Worm (Caenorhabditis elegans) whole organism, L1 larva: ENCODE data around the gene C24D10.4.

ENCODE experiments used
- F16B12.6 ChIP-seq: fragments of 150-350 bp; optimal IDR thresholded peaks from 2 replicates; lab custom pipeline; 2014; ENCODE audit warnings: missing biosample characterization, missing genetic modification characterization
- Y116A8C.19 ChIP-seq: sonication (generic microtip); optimal IDR thresholded peaks from 2 replicates; lab custom pipeline; 2016; ENCODE audit warnings: missing compliant biosample characterization, missing genetic modification characterization, borderline replicate concordance
- alr-1 ChIP-seq: fragments of 200-800 bp; sonication (Bioruptor generic); optimal IDR thresholded peaks from 2 replicates; lab custom pipeline; 2018; ENCODE audit warnings: borderline replicate concordance, mild to moderate bottlenecking, missing genetic modification characterization, missing compliant biosample characterization
- ceh-63 ChIP-seq: fragments of 200-800 bp; sonication (Bioruptor generic); optimal IDR thresholded peaks from 2 replicates; lab custom pipeline; 2018; ENCODE audit warnings: mild to moderate bottlenecking, missing genetic modification characterization, missing compliant biosample characterization
- ceh-8 ChIP-seq: fragments of 200-800 bp; sonication (Bioruptor generic); optimal IDR thresholded peaks from 2 replicates; lab custom pipeline; 2018; ENCODE audit warnings: mild to moderate bottlenecking, missing genetic modification characterization, moderate library complexity, missing compliant biosample characterization
- ceh-82 ChIP-seq, 3 experiments: fragments of 150-350 bp in 1 of 3; sonication (generic microtip) in 2 of 3; optimal IDR thresholded peaks; 2 replicates each; lab custom pipeline; 2014 to 2017; ENCODE audit warnings: missing biosample characterization in 3 of 3, missing genetic modification characterization in 3 of 3
- ceh-88 ChIP-seq: fragments of 200-800 bp; sonication (Bioruptor generic); IDR thresholded peaks from 2 replicates; pipeline ENCODE4 v1.3.6; 2022; ENCODE audit warnings: missing genetic modification characterization, missing compliant biosample characterization
- dsc-1 ChIP-seq: sonication (generic microtip); optimal IDR thresholded peaks from 2 replicates; lab custom pipeline; 2016; ENCODE audit warnings: mild to moderate bottlenecking, missing genetic modification characterization, missing compliant biosample characterization
- efl-1 ChIP-seq, 4 experiments: fragments of 150-350 bp; optimal IDR thresholded peaks in 3 of 4; peaks in 1 of 4; 1 replicate in 1 of 4; 2 replicates in 3 of 4; lab custom pipeline; 2014; ENCODE audit warnings: missing biosample characterization in 2 of 4, missing genetic modification characterization in 2 of 4, missing genetic modification reagents in 2 of 4
- efl-3 ChIP-seq: fragments of 200-800 bp; sonication (Bioruptor generic); optimal IDR thresholded peaks from 2 replicates; lab custom pipeline; 2018; ENCODE audit warnings: mild to moderate bottlenecking, missing genetic modification characterization, missing compliant biosample characterization
- fkh-10 ChIP-seq: sonication (generic microtip); optimal IDR thresholded peaks from 2 replicates; lab custom pipeline; 2017; ENCODE audit warnings: missing biosample characterization, missing genetic modification reagents, missing genetic modification characterization
- fkh-4 ChIP-seq: sonication (generic microtip); optimal IDR thresholded peaks from 2 replicates; lab custom pipeline; 2016; ENCODE audit warnings: missing compliant biosample characterization, missing genetic modification characterization, borderline replicate concordance
- fos-1 ChIP-seq: fragments of 150-350 bp; optimal IDR thresholded peaks from 2 replicates; lab custom pipeline; 2014; ENCODE audit warnings: missing biosample characterization, missing genetic modification characterization
- hlh-17 ChIP-seq: fragments of 200-800 bp; sonication (Bioruptor generic); optimal IDR thresholded peaks from 2 replicates; lab custom pipeline; 2018; ENCODE audit warnings: missing genetic modification characterization, mild to moderate bottlenecking, missing compliant biosample characterization, moderate library complexity, borderline replicate concordance
- irx-1 ChIP-seq: sonication (generic microtip); optimal IDR thresholded peaks from 2 replicates; lab custom pipeline; 2016; ENCODE audit warnings: missing genetic modification characterization, missing compliant biosample characterization
- jun-1 ChIP-seq: fragments of 150-350 bp; optimal IDR thresholded peaks from 2 replicates; lab custom pipeline; 2014; ENCODE audit warnings: missing biosample characterization, missing genetic modification reagents, missing genetic modification characterization
- lin-13 ChIP-seq: fragments of 150-350 bp; optimal IDR thresholded peaks from 2 replicates; lab custom pipeline; 2014; ENCODE audit warnings: missing biosample characterization, missing genetic modification reagents, missing genetic modification characterization
- lin-14 ChIP-seq: fragments of 200-800 bp; sonication (Bioruptor generic); optimal IDR thresholded peaks from 2 replicates; lab custom pipeline; 2018; ENCODE audit warnings: mild to moderate bottlenecking, missing genetic modification characterization, moderate library complexity, missing compliant biosample characterization
- lin-15B ChIP-seq: fragments of 150-350 bp; sonication (generic microtip); optimal IDR thresholded peaks from 3 replicates; lab custom pipeline; 2014; ENCODE audit warnings: missing biosample characterization, missing genetic modification characterization
- lin-35 ChIP-seq, 2 experiments: fragments of 150-350 bp; optimal IDR thresholded peaks; 2 replicates each; lab custom pipeline; 2014; ENCODE audit warnings: missing biosample characterization in 2 of 2, missing genetic modification characterization in 2 of 2, missing genetic modification reagents in 2 of 2
- lin-39 ChIP-seq: fragments of 150-350 bp; optimal IDR thresholded peaks from 2 replicates; lab custom pipeline; 2014; ENCODE audit warnings: missing biosample characterization, missing genetic modification reagents, missing genetic modification characterization
- lir-3 ChIP-seq: sonication (generic microtip); optimal IDR thresholded peaks from 2 replicates; lab custom pipeline; 2016; ENCODE audit warnings: mild to moderate bottlenecking, missing genetic modification characterization, moderate library complexity, missing compliant biosample characterization; ENCODE audit not compliant: poor library complexity
- lsy-2 ChIP-seq, 2 experiments: fragments of 150-350 bp; optimal IDR thresholded peaks; 2 replicates each; lab custom pipeline; 2014; ENCODE audit warnings: missing biosample characterization in 2 of 2, missing genetic modification characterization in 2 of 2
- mef-2 ChIP-seq: fragments of 150-350 bp; optimal IDR thresholded peaks from 2 replicates; lab custom pipeline; 2014; ENCODE audit warnings: missing biosample characterization, missing genetic modification characterization
- mep-1 ChIP-seq: fragments of 150-350 bp; optimal IDR thresholded peaks from 2 replicates; lab custom pipeline; 2014; ENCODE audit warnings: missing biosample characterization, missing genetic modification characterization
- nhr-11 ChIP-seq: fragments of 150-350 bp; optimal IDR thresholded peaks from 2 replicates; lab custom pipeline; 2014; ENCODE audit warnings: missing biosample characterization, missing genetic modification characterization
- nhr-20 ChIP-seq: sonication (generic microtip); optimal IDR thresholded peaks from 2 replicates; lab custom pipeline; 2016; ENCODE audit warnings: mild to moderate bottlenecking, missing genetic modification characterization, missing compliant biosample characterization
- nhr-71 ChIP-seq: sonication (generic microtip); optimal IDR thresholded peaks from 2 replicates; lab custom pipeline; 2016; ENCODE audit warnings: mild to moderate bottlenecking, missing genetic modification characterization, moderate library complexity, missing compliant biosample characterization
- nhr-76 ChIP-seq: sonication (generic microtip); optimal IDR thresholded peaks from 2 replicates; lab custom pipeline; 2017; ENCODE audit warnings: missing biosample characterization, missing genetic modification characterization
- nhr-77 ChIP-seq: fragments of 150-350 bp; optimal IDR thresholded peaks from 2 replicates; lab custom pipeline; 2014; ENCODE audit warnings: missing biosample characterization, missing genetic modification characterization
- nhr-85 ChIP-seq: sonication (generic microtip); peaks from one replicate; lab custom pipeline; 2016; ENCODE audit warnings: missing genetic modification characterization, inconsistent platforms, missing compliant biosample characterization
- pag-3 ChIP-seq: sonication (generic microtip); optimal IDR thresholded peaks from 2 replicates; lab custom pipeline; 2017; ENCODE audit warnings: missing genetic modification characterization, mild to moderate bottlenecking, missing compliant biosample characterization, antibody characterized with exemption, borderline replicate concordance; ENCODE audit not compliant: insufficient read depth
- pax-3 ChIP-seq: fragments of 200-800 bp; sonication (Bioruptor generic); optimal IDR thresholded peaks from 2 replicates; lab custom pipeline; 2018; ENCODE audit warnings: mild to moderate bottlenecking, missing genetic modification characterization, moderate library complexity, missing compliant biosample characterization
- skn-1 ChIP-seq: fragments of 150-350 bp; optimal IDR thresholded peaks from 2 replicates; lab custom pipeline; 2014; ENCODE audit warnings: missing biosample characterization, missing genetic modification characterization
- snu-23 ChIP-seq: sonication (generic microtip); optimal IDR thresholded peaks from 2 replicates; lab custom pipeline; 2016; ENCODE audit warnings: missing genetic modification characterization, missing compliant biosample characterization
- sox-4 ChIP-seq: sonication (generic microtip); optimal IDR thresholded peaks from 2 replicates; lab custom pipeline; 2016; ENCODE audit warnings: missing genetic modification characterization, missing compliant biosample characterization
- sup-37 ChIP-seq: fragments of 200-800 bp; sonication (Bioruptor generic); optimal IDR thresholded peaks from 2 replicates; lab custom pipeline; 2018; ENCODE audit warnings: mild to moderate bottlenecking, missing genetic modification characterization, missing compliant biosample characterization
- tbx-2 ChIP-seq: sonication (generic microtip); optimal IDR thresholded peaks from 2 replicates; lab custom pipeline; 2016; ENCODE audit warnings: missing genetic modification characterization, missing compliant biosample characterization
- unc-30 ChIP-seq: sonication (generic microtip); optimal IDR thresholded peaks from 2 replicates; lab custom pipeline; 2017; ENCODE audit warnings: missing biosample characterization, missing genetic modification characterization
- unc-62 ChIP-seq: fragments of 150-350 bp; optimal IDR thresholded peaks from 2 replicates; lab custom pipeline; 2014; ENCODE audit warnings: missing biosample characterization, missing genetic modification reagents, missing genetic modification characterization
- unc-86 ChIP-seq: sonication (generic microtip); optimal IDR thresholded peaks from 2 replicates; lab custom pipeline; 2016; ENCODE audit warnings: missing genetic modification characterization, missing compliant biosample characterization
- unc-98 ChIP-seq: fragments of 200-800 bp; sonication (Bioruptor generic); IDR thresholded peaks from 2 replicates; pipeline ENCODE4 v1.3.6; 2022; ENCODE audit warnings: missing genetic modification characterization, missing compliant biosample characterization

The C24D10.4 gene

ce11 chrIV:5160171-5160570 lies at the start of gene C24D10.4, which contains the start of gene C24D10.6 (continued):
- TF ChIP-seq sox-4 (tag; lab: Kevin White, UChicago) (no peak), lir-3 (peak; percentile 44), ceh-8 (GFP tag; lab: Kevin White, UChicago) (peak; percentile 9), F16B12.6 (peak; percentile 32), lin-39 (tag; lab: Kevin White, UChicago) (peak; percentile 39), ceh-88 (GFP tag; lab: Robert Waterston, UW) (no peak; the same call in 1 of the 2 replicates), nhr-11 (tag; lab: Kevin White, UChicago) (no peak), fos-1 (no peak), hlh-17 (GFP tag; lab: Kevin White, UChicago) (no peak), mep-1 (tag; lab: Kevin White, UChicago) (peak; percentile 70), lin-14 (GFP tag; lab: Kevin White, UChicago) (peak; percentile 76), lsy-2 (tag; optimal IDR thresholded peaks at IDR 0.05; lab: Kevin White, UChicago) (peak; percentile 69 to 77), irx-1 (tag; lab: Kevin White, UChicago) (peak; percentile 63), fkh-10 (no peak), efl-1 (optimal IDR thresholded peaks at IDR 0.05; lab: Kevin White, UChicago) (peak; percentile 53 to 70), efl-1 (GFP tag; optimal IDR thresholded peaks at IDR 0.05 in 1 of 2; lab: Kevin White, UChicago) (peak; percentile 66 to 95), nhr-20 (tag; lab: Kevin White, UChicago) (peak; percentile 61), tbx-2 (peak; percentile 49), dsc-1 (tag; lab: Kevin White, UChicago) (peak; percentile 29), fkh-4 (tag; lab: Kevin White, UChicago) (no peak), sup-37 (no peak), Y116A8C.19 (tag; lab: Kevin White, UChicago) (no peak), alr-1 (tag; lab: Kevin White, UChicago) (no peak), efl-3 (no peak), ceh-82 (tag; optimal IDR thresholded peaks at IDR 0.05; lab: Kevin White, UChicago) (peak; percentile 27 to 60 (median 39)), nhr-85 (tag; lab: Kevin White, UChicago) (peak; percentile 64), snu-23 (GFP tag; lab: Kevin White, UChicago) (peak; percentile 66), unc-86 (peak; percentile 8), lin-15B (peak; percentile 72), nhr-76 (tag; lab: Kevin White, UChicago) (no peak), nhr-77 (no peak)

ce11 chrIV:5111533-5111932 lies 48.8 kb upstream of the C24D10.4 start, which contains the start of gene AC7.3:
Gene AC7.3 (plus strand): TSS chrIV:5111833.
- TF ChIP-seq ceh-88 (GFP tag; lab: Robert Waterston, UW) (no peak), lin-13 (GFP tag; lab: Kevin White, UChicago) (no peak), skn-1 (tag; lab: Kevin White, UChicago) (no peak), unc-30 (tag; lab: Kevin White, UChicago) (no peak), lsy-2 (tag; optimal IDR thresholded peaks at IDR 0.05; lab: Kevin White, UChicago) (no peak), jun-1 (tag; lab: Kevin White, UChicago) (no peak), unc-98 (GFP tag; lab: Robert Waterston, UW) (no peak), ceh-63 (no peak), nhr-76 (tag; lab: Kevin White, UChicago) (no peak), mef-2 (tag; lab: Kevin White, UChicago) (no peak), unc-62 (GFP tag; lab: Kevin White, UChicago) (no peak), unc-86 (no peak), pax-3 (no peak), pag-3 (tag; lab: Kevin White, UChicago) (no peak), nhr-71 (tag; lab: Kevin White, UChicago) (no peak), lin-35 (GFP tag; optimal IDR thresholded peaks at IDR 0.05; lab: Kevin White, UChicago) (no peak), fos-1 (no peak), lin-15B (no peak)
